Fruit fly (Drosophila melanogaster) whole organism, embryonic: ENCODE results near the gene CNPYb.

Experiments used
- CG10267 ChIP-seq: fragments of 200-800 bp; sonication (Bioruptor generic); optimal IDR thresholded peaks from 2 replicates; lab custom pipeline; 2018; ENCODE audit warnings: missing biosample characterization, mild to moderate bottlenecking, missing genetic modification characterization, moderate library complexity
- CG10565 ChIP-seq: fragments of 200-800 bp; sonication (Bioruptor generic); optimal IDR thresholded peaks from 3 replicates; lab custom pipeline; 2016; ENCODE audit warnings: missing biosample characterization, mild to moderate bottlenecking, missing genetic modification characterization
- CG11504 ChIP-seq: fragments of 200-800 bp; sonication (Bioruptor generic); optimal IDR thresholded peaks from 3 replicates; lab custom pipeline; 2019; ENCODE audit warnings: missing biosample characterization, mild to moderate bottlenecking, missing genetic modification characterization, moderate library complexity
- CG12659 ChIP-seq: fragments of 200-800 bp; sonication (Bioruptor generic); optimal IDR thresholded peaks from 3 replicates; lab custom pipeline; 2017; ENCODE audit warnings: mild to moderate bottlenecking, missing biosample characterization, missing genetic modification reagents, missing genetic modification characterization
- CG1792 ChIP-seq: fragments of 200-800 bp; sonication (Bioruptor generic); optimal IDR thresholded peaks from 2 replicates; lab custom pipeline; 2016; ENCODE audit warnings: missing biosample characterization, missing genetic modification characterization
- CG31441 ChIP-seq: fragments of 200-800 bp; sonication (Bioruptor generic); IDR thresholded peaks from 2 replicates; pipeline ENCODE4 v1.3.6; 2022; ENCODE audit warnings: missing biosample characterization, missing genetic modification characterization
- CG3847 ChIP-seq: fragments of 200-800 bp; sonication (Bioruptor generic); IDR thresholded peaks from 2 replicates; pipeline ENCODE4 v1.3.6; 2022; ENCODE audit warnings: missing biosample characterization, missing genetic modification characterization
- CG4617 ChIP-seq: fragments of 200-800 bp; sonication (Bioruptor generic); optimal IDR thresholded peaks from 3 replicates; lab custom pipeline; 2016; ENCODE audit warnings: missing biosample characterization, missing genetic modification characterization, borderline replicate concordance
- CG4854 ChIP-seq: fragments of 200-800 bp; sonication (Bioruptor generic); optimal IDR thresholded peaks from 2 replicates; lab custom pipeline; 2016; ENCODE audit warnings: missing biosample characterization, missing genetic modification characterization, inconsistent platforms
- CG6654 ChIP-seq: fragments of 200-800 bp; sonication (Bioruptor generic); optimal IDR thresholded peaks from 2 replicates; lab custom pipeline; 2017; ENCODE audit warnings: missing biosample characterization, mild to moderate bottlenecking, missing genetic modification characterization
- CG7839 ChIP-seq: fragments of 200-800 bp; sonication (Bioruptor generic); optimal IDR thresholded peaks from 3 replicates; lab custom pipeline; 2018; ENCODE audit warnings: missing biosample characterization, mild to moderate bottlenecking, missing genetic modification characterization, moderate library complexity
- CG8089 ChIP-seq: fragments of 200-800 bp; sonication (Bioruptor generic); optimal IDR thresholded peaks from 3 replicates; lab custom pipeline; 2016; ENCODE audit warnings: missing biosample characterization, missing genetic modification characterization
- CG8944 ChIP-seq: fragments of 200-800 bp; sonication (Bioruptor generic); optimal IDR thresholded peaks from 3 replicates; lab custom pipeline; 2016; ENCODE audit warnings: missing biosample characterization, missing genetic modification characterization
- CG9727 ChIP-seq: fragments of 200-800 bp; sonication (Bioruptor generic); optimal IDR thresholded peaks from 3 replicates; lab custom pipeline; 2017; ENCODE audit warnings: missing biosample characterization, mild to moderate bottlenecking, missing genetic modification characterization
- Camta ChIP-seq: fragments of 200-800 bp; sonication (Bioruptor generic); optimal IDR thresholded peaks from 2 replicates; lab custom pipeline; 2016; ENCODE audit warnings: missing biosample characterization, missing genetic modification characterization
- Deaf1 ChIP-seq: fragments of 200-800 bp; optimal IDR thresholded peaks from 3 replicates; lab custom pipeline; 2019; ENCODE audit warnings: missing biosample characterization, mild to moderate bottlenecking, missing genetic modification characterization, moderate library complexity
- Dfd ChIP-seq, 2 experiments: fragments of >200 bp; optimal IDR thresholded peaks; 2 replicates each; lab custom pipeline; 2017; ENCODE audit warnings: missing biosample characterization in 2 of 2, missing genetic modification characterization in 2 of 2
- Dref ChIP-seq: fragments of 200-800 bp; sonication (Bioruptor generic); IDR thresholded peaks from 2 replicates; pipeline ENCODE4 v1.3.6; 2022; ENCODE audit warnings: missing biosample characterization, missing genetic modification characterization
- GATAe ChIP-seq: fragments of 200-800 bp; sonication (Bioruptor generic); conservative IDR thresholded peaks from 2 replicates; pipeline ENCODE4 v1.3.6; 2022; ENCODE audit warnings: missing biosample characterization, missing genetic modification characterization
- HHEX ChIP-seq: fragments of 200-800 bp; sonication (Bioruptor generic); optimal IDR thresholded peaks from 3 replicates; lab custom pipeline; 2017; ENCODE audit warnings: missing biosample characterization, mild to moderate bottlenecking, missing genetic modification characterization, missing genetic modification reagents
- HLHmδ ChIP-seq: fragments of 200-800 bp; sonication (Bioruptor generic); optimal IDR thresholded peaks from 2 replicates; lab custom pipeline; 2018; ENCODE audit warnings: missing biosample characterization, mild to moderate bottlenecking, missing genetic modification characterization, moderate library complexity
- HmgD ChIP-seq: fragments of 200-800 bp; sonication (Bioruptor generic); optimal IDR thresholded peaks from 3 replicates; lab custom pipeline; 2016; ENCODE audit warnings: missing biosample characterization, missing genetic modification characterization
- Med ChIP-seq: fragments of 200-800 bp; sonication (Bioruptor generic); peaks from one replicate; lab custom pipeline; 2016; ENCODE audit warnings: missing biosample characterization, missing genetic modification characterization, mild to moderate bottlenecking, inconsistent platforms, moderate library complexity
- Meics ChIP-seq: fragments of 200-800 bp; sonication (Bioruptor generic); optimal IDR thresholded peaks from 2 replicates; lab custom pipeline; 2017; ENCODE audit warnings: missing biosample characterization, mild to moderate bottlenecking, missing genetic modification characterization
- NC2α ChIP-seq: fragments of 200-800 bp; sonication (Bioruptor generic); optimal IDR thresholded peaks from 2 replicates; lab custom pipeline; 2016; ENCODE audit warnings: missing biosample characterization, missing genetic modification characterization
- Nf-YB ChIP-seq: fragments of 200-800 bp; sonication (Bioruptor generic); optimal IDR thresholded peaks from 3 replicates; lab custom pipeline; 2019; ENCODE audit warnings: missing biosample characterization, mild to moderate bottlenecking, missing genetic modification characterization, moderate library complexity
- Oli ChIP-seq: fragments of 200-800 bp; sonication (Bioruptor generic); optimal IDR thresholded peaks from 2 replicates; lab custom pipeline; 2018; ENCODE audit warnings: missing biosample characterization, mild to moderate bottlenecking, missing genetic modification characterization, moderate library complexity
- PHDP ChIP-seq: fragments of 200-800 bp; sonication (Bioruptor generic); optimal IDR thresholded peaks from 3 replicates; lab custom pipeline; 2018; ENCODE audit warnings: missing biosample characterization, mild to moderate bottlenecking, missing genetic modification characterization, moderate library complexity
- crol ChIP-seq: fragments of 200-800 bp; sonication (Bioruptor generic); IDR thresholded peaks from 2 replicates; pipeline ENCODE4 v1.3.6; 2022; ENCODE audit warnings: missing biosample characterization, missing genetic modification characterization
- dmrt99B ChIP-seq: fragments of 200-800 bp; sonication (Bioruptor generic); optimal IDR thresholded peaks from 2 replicates; lab custom pipeline; 2018; ENCODE audit warnings: missing biosample characterization, mild to moderate bottlenecking, missing genetic modification characterization, moderate library complexity
- ems ChIP-seq: fragments of 200-800 bp; sonication (Bioruptor generic); optimal IDR thresholded peaks from 3 replicates; lab custom pipeline; 2016; ENCODE audit warnings: missing biosample characterization, missing genetic modification characterization
- gfzf ChIP-seq: fragments of 200-800 bp; sonication (Bioruptor generic); optimal IDR thresholded peaks from 2 replicates; lab custom pipeline; 2016; ENCODE audit warnings: missing biosample characterization, mild to moderate bottlenecking, missing genetic modification characterization, moderate library complexity
- lab ChIP-seq: fragments of 200-800 bp; sonication (Bioruptor generic); optimal IDR thresholded peaks from 3 replicates; lab custom pipeline; 2017; ENCODE audit warnings: missing biosample characterization, missing genetic modification characterization, mild to moderate bottlenecking, moderate library complexity, missing genetic modification reagents
- mam ChIP-seq: fragments of 200-800 bp; sonication (Bioruptor generic); optimal IDR thresholded peaks from 3 replicates; lab custom pipeline; 2016; ENCODE audit warnings: missing biosample characterization, missing genetic modification characterization
- oc ChIP-seq: fragments of 200-800 bp; sonication (Bioruptor generic); optimal IDR thresholded peaks from 2 replicates; lab custom pipeline; 2018; ENCODE audit warnings: missing biosample characterization, mild to moderate bottlenecking, missing genetic modification characterization, moderate library complexity
- pzg ChIP-seq: fragments of 200-800 bp; sonication (Bioruptor generic); optimal IDR thresholded peaks from 3 replicates; lab custom pipeline; 2018; ENCODE audit warnings: missing biosample characterization, mild to moderate bottlenecking, missing genetic modification characterization, moderate library complexity
- salm ChIP-seq: fragments of 200-800 bp; sonication (Bioruptor generic); optimal IDR thresholded peaks from 2 replicates; lab custom pipeline; 2018; ENCODE audit warnings: missing biosample characterization, mild to moderate bottlenecking, missing genetic modification characterization
- schlank ChIP-seq: fragments of 200-800 bp; sonication (Bioruptor generic); optimal IDR thresholded peaks from 2 replicates; lab custom pipeline; 2018; ENCODE audit warnings: missing biosample characterization, mild to moderate bottlenecking, missing genetic modification characterization
- scrt ChIP-seq: fragments of 200-800 bp; sonication (Bioruptor generic); optimal IDR thresholded peaks from 2 replicates; lab custom pipeline; 2018; ENCODE audit warnings: missing biosample characterization, mild to moderate bottlenecking, missing genetic modification characterization, moderate library complexity
- sqz ChIP-seq: fragments of 200-800 bp; sonication (Bioruptor generic); optimal IDR thresholded peaks from 3 replicates; lab custom pipeline; 2018; ENCODE audit warnings: missing biosample characterization, mild to moderate bottlenecking, missing genetic modification characterization
- tap ChIP-seq: fragments of 200-800 bp; optimal IDR thresholded peaks from 3 replicates; lab custom pipeline; 2019; ENCODE audit warnings: missing biosample characterization, mild to moderate bottlenecking, missing genetic modification characterization, moderate library complexity
- trem ChIP-seq: fragments of 200-800 bp; optimal IDR thresholded peaks from 3 replicates; lab custom pipeline; 2019; ENCODE audit warnings: missing biosample characterization, mild to moderate bottlenecking, missing genetic modification characterization, moderate library complexity
- usp ChIP-seq: fragments of >200 bp; optimal IDR thresholded peaks from 2 replicates; lab custom pipeline; 2017; ENCODE audit warnings: missing biosample characterization, missing genetic modification characterization
- wdn ChIP-seq: fragments of 200-800 bp; sonication (Bioruptor generic); IDR thresholded peaks from 2 replicates; pipeline ENCODE4 v1.3.6; 2022; ENCODE audit warnings: missing biosample characterization, missing genetic modification characterization
- zen2 ChIP-seq: fragments of 200-800 bp; sonication (Bioruptor generic); IDR thresholded peaks from 3 replicates; pipeline ENCODE4 v1.3.6; 2022; ENCODE audit warnings: missing biosample characterization, missing genetic modification characterization; ENCODE audit not compliant: partially characterized antibody
- zf30C ChIP-seq: fragments of 200-800 bp; sonication (Bioruptor generic); optimal IDR thresholded peaks from 3 replicates; lab custom pipeline; 2018; ENCODE audit warnings: missing biosample characterization, mild to moderate bottlenecking, missing genetic modification characterization

The CNPYb gene

DNA sequence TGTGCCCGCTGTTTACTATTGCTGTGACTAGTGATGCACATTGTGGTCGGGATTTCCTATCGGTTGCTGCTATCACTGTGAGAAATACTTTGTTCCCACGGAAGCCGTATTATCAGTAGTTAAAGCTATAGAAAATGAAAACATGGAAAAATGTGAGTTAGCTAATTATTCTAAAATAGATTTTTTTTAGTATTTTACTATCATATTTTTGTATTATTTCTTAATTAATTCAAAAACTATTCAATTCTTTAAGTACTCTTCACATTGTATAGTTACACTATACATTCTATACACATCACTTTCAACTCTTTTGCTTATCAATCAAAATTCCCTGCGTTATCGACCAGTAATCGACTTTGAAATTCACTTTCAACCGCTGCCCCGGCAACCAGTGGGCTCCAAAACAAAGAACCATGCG lies 1.7 kb upstream of the CNPYb start, which contains the start of the genes Naxd and CG14079 (continued):
- TF ChIP-seq oc (tag; lab: Kevin White, UChicago) (peak; percentile 29), Camta (no peak), Deaf1 (tag; lab: Kevin White, UChicago) (no peak), Dfd (GFP tag; optimal IDR thresholded peaks at IDR 0.05; lab: Kevin White, UChicago) (no peak), wdn (GFP tag; lab: Robert Waterston, UW) (no peak), lab (GFP tag; lab: Kevin White, UChicago) (no peak), HHEX (GFP tag; lab: Kevin White, UChicago) (peak; percentile 26), dmrt99B (tag; lab: Kevin White, UChicago) (peak; percentile 70), CG4617 (GFP tag; lab: Kevin White, UChicago) (peak; percentile 46)
- TF ChIP-seq, all 482 proteins: peak for 230

DNA sequence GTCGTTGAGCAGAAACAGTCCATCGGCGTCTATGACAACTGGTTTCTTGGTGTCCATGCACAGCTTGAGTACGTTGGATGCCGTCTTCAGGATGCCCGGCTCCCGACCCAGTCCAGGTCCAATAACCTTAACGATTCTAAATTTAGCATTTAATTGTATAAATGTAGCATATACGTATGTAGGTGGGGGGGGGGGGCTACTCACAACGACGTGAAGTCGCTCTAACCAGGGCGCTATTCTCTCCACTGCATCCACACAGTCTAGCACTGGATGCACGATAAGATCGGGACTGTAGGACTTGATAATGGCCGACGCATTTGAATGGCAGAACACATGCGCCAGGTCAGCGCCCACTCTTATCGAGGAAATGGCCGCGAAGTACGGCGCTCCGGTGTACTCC lies 1.1 kb upstream of the CNPYb start:
- no peak for TF ChIP-seq GATAe
- TF ChIP-seq CG8089 (GFP tag; lab: Kevin White, UChicago) = no peak
- TF ChIP-seq CG31441 (GFP tag; lab: Robert Waterston, UW) = no peak
- TF ChIP-seq HmgD (GFP tag; lab: Kevin White, UChicago) = no peak
- no peak for TF ChIP-seq CG4854 (GFP tag; lab: Kevin White, UChicago)
- no peak for TF ChIP-seq usp (GFP tag; lab: Kevin White, UChicago)
- peak; percentile 50 for TF ChIP-seq Med (GFP tag; lab: Kevin White, UChicago)
- no peak for TF ChIP-seq CG6654 (GFP tag; lab: Kevin White, UChicago)
- no peak for TF ChIP-seq zen2 (GFP tag; lab: Robert Waterston, UW)
- TF ChIP-seq mam (GFP tag; lab: Kevin White, UChicago) = no peak
- peak; percentile 64 for TF ChIP-seq crol
- no peak for TF ChIP-seq ems (GFP tag; lab: Kevin White, UChicago)
- TF ChIP-seq gfzf (GFP tag; lab: Kevin White, UChicago) = no peak

DNA sequence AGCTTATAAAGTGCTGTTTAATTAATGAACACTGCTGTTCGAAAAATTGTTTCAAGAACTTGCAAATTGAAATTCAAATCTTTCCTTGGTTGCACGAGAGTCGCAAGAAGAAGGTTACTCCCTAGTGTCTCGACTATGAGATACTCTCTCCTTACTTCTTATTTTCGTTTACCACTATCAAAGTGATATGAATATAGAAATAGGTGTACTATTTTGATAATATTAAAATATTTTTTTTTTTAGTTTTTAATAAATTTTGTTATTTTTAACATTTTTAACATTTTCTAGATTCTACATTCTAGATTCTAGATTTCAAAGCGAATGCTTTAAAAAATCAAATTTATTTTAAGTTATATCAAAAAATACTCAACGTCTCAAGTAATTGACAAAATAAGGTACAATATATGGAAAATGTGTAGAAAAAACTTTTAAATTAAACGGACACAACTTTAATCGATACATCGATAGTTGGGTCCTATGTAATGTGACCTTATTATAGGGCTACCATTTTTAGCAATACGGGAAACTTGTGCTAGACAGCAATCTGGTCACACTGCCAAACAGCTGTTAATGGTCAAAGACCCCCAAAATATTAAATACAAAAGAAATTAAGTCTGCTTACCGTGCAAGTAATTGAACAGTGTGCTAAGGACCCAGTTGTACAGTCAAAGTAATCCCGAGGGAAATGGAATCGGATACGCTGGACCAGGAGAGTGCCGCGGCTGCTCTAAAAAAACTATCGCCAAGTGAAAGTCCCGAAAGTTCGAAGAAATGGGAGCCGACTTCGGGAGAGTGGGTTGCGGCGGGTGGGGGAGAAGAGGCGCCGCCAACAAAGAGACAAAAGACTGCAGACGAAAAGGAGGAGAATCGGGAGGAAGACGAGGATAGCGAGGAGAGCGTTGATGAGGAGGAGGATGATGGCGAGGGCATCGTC lies 3.6 kb downstream of the CNPYb start, which contains the start of gene MESR6:
MESR6 (plus strand) TSS at position 546 of the 934 bp plus-strand sequence.
- no peak; the same call in 1 of the 2 replicates for TF ChIP-seq CG3847
- peak; percentile 52 for TF ChIP-seq CG11504
- no peak for TF ChIP-seq sqz (GFP tag; lab: Kevin White, UChicago)
- TF ChIP-seq CG9727 (GFP tag; lab: Kevin White, UChicago) = peak; percentile 58
- no peak for TF ChIP-seq CG8944
- peak; percentile 95 for TF ChIP-seq pzg
- TF ChIP-seq trem = peak; percentile 75
- no peak for TF ChIP-seq scrt (GFP tag; lab: Kevin White, UChicago)
- no peak for TF ChIP-seq CG1792 (GFP tag; lab: Kevin White, UChicago)
- TF ChIP-seq schlank (tag; lab: Kevin White, UChicago) = no peak
- TF ChIP-seq zf30C (GFP tag; lab: Kevin White, UChicago) = no peak
- no peak for TF ChIP-seq tap (tag; lab: Kevin White, UChicago)
- no peak for TF ChIP-seq salm (tag; lab: Kevin White, UChicago)
- TF ChIP-seq CG10565 = no peak
- peak; percentile 52 for TF ChIP-seq CG10267
- no peak for TF ChIP-seq HLHmδ (GFP tag; lab: Kevin White, UChicago)
- peak; percentile 54 for TF ChIP-seq Meics (GFP tag; lab: Kevin White, UChicago)
- peak; percentile 57 for TF ChIP-seq CG7839 (tag; lab: Kevin White, UChicago)
- TF ChIP-seq CG12659 (GFP tag; lab: Kevin White, UChicago) = peak; percentile 61
- TF ChIP-seq Oli (tag; lab: Kevin White, UChicago) = peak; percentile 17
- TF ChIP-seq NC2α (GFP tag; lab: Kevin White, UChicago) = no peak
- TF ChIP-seq Dref (GFP tag; lab: Robert Waterston, UW) = peak; percentile 91
- TF ChIP-seq Nf-YB (GFP tag; lab: Kevin White, UChicago) = no peak
- peak; percentile 29 for TF ChIP-seq PHDP (tag; lab: Kevin White, UChicago)
